Worm (Caenorhabditis elegans) whole organism, midembryonic: ENCODE results near the gene lido-17.

Source experiments
- T22C8.4 ChIP-seq: fragments of 200-800 bp; sonication (Bioruptor generic); IDR thresholded peaks from 2 replicates; pipeline ENCODE4 v1.3.6; 2022; ENCODE audit warnings: missing genetic modification characterization, missing compliant biosample characterization
- cog-1 ChIP-seq: sonication (generic microtip); optimal IDR thresholded peaks from 2 replicates; lab custom pipeline; 2016; ENCODE audit warnings: missing genetic modification characterization, missing compliant biosample characterization
- flt-1 ChIP-seq: fragments of 200-800 bp; sonication (Bioruptor generic); IDR thresholded peaks from 2 replicates; pipeline ENCODE4 v1.3.6; 2022; ENCODE audit warnings: missing genetic modification characterization, missing compliant biosample characterization
- klf-2 ChIP-seq: fragments of 200-800 bp; sonication (Bioruptor generic); conservative IDR thresholded peaks from 2 replicates; pipeline ENCODE4 v1.3.6; 2022; ENCODE audit warnings: missing genetic modification reagents, missing genetic modification characterization, missing compliant biosample characterization
- med-1 ChIP-seq: sonication (generic microtip); optimal IDR thresholded peaks from 2 replicates; lab custom pipeline; 2017; ENCODE audit warnings: missing genetic modification characterization, mild to moderate bottlenecking, missing compliant biosample characterization, antibody characterized with exemption, missing genetic modification reagents; ENCODE audit not compliant: insufficient read depth
- ref-1 ChIP-seq: fragments of 200-800 bp; sonication (Bioruptor generic); conservative IDR thresholded peaks from 2 replicates; pipeline ENCODE4 v1.3.6; 2022; ENCODE audit warnings: missing genetic modification reagents, missing genetic modification characterization, missing compliant biosample characterization
- tab-1 ChIP-seq: fragments of 200-800 bp; sonication (Bioruptor generic); IDR thresholded peaks from 2 replicates; pipeline ENCODE4 v1.3.6; 2022; ENCODE audit warnings: missing genetic modification characterization, missing compliant biosample characterization
- ztf-23 ChIP-seq: fragments of 200-800 bp; sonication (Bioruptor generic); IDR thresholded peaks from 2 replicates; pipeline ENCODE4 v1.3.6; 2022; ENCODE audit warnings: missing genetic modification reagents, missing genetic modification characterization, missing compliant biosample characterization
- ztf-29 ChIP-seq: fragments of 200-800 bp; sonication (Bioruptor generic); IDR thresholded peaks from 2 replicates; pipeline ENCODE4 v1.3.6; 2022; ENCODE audit warnings: missing genetic modification reagents, missing genetic modification characterization, missing compliant biosample characterization

The lido-17 gene

DNA sequence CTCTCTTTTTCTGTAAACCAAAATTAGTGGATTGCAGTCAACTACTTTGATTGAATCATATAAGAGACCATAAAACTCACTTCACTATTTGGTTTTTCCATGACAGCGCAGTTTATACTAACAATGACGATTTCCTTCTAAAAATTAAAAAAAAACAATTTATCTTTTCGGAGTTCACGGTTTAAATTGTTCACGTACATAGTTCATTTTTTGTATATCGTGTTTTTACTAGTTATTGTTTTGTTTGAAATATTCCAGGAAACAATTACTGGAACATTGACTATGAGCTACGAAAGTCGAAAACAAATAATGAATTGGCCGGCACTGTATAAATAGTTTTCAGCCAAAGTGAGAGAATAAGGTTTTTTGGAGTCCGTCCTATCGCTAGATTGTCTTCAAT is at the start of gene lido-17:
lido-17 (minus strand) TSS at position 101 of the 400 bp plus-strand sequence.
- TF ChIP-seq klf-2 (GFP tag; lab: Robert Waterston, UW) (no peak), T22C8.4 (GFP tag; lab: Robert Waterston, UW) (no peak), cog-1 (tag; lab: Kevin White, UChicago) (no peak), flt-1 (GFP tag; lab: Robert Waterston, UW) (no peak), tab-1 (GFP tag; lab: Robert Waterston, UW) (no peak), ztf-23 (no peak), med-1 (GFP tag; lab: Kevin White, UChicago) (no peak), ref-1 (GFP tag; lab: Robert Waterston, UW) (no peak), ztf-29 (no peak)

- TF ChIP-seq flt-1 (GFP tag; lab: Robert Waterston, UW) = no peak
- no peak for TF ChIP-seq ztf-23
- TF ChIP-seq T22C8.4 (GFP tag; lab: Robert Waterston, UW) = no peak
- no peak for TF ChIP-seq ztf-29
- TF ChIP-seq med-1 (GFP tag; lab: Kevin White, UChicago) = no peak
- no peak for TF ChIP-seq tab-1 (GFP tag; lab: Robert Waterston, UW)
- TF ChIP-seq cog-1 (tag; lab: Kevin White, UChicago) = no peak
- no peak for TF ChIP-seq ref-1 (GFP tag; lab: Robert Waterston, UW)
Measured at ce11 chrII:9441838-9442237, 49.2 kb upstream of the lido-17 start, which contains the start of gene chil-16. Gene chil-16, minus strand, starts transcription at chrII:9441938.

DNA sequence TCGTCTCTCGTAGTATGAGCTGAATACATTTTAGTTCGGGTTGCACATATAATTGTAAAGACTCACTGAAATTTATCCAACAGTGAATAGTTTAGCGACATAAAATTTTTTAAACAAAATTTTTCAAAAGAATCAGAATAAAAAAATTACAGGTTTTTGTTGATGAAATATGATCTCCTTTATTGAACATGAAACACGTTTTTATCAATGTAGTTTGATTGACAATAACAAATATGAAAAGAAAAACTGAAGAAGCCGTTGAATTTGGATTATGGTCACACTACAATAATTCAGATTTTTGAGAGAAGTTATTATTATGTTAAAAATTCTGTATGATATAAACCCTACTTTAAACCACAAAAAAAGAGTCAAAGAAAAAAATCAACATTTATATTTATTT is 47.4 kb upstream of the lido-17 start, which contains the start of gene chil-17:
chil-17 (minus strand) TSS at position 101 of the 400 bp plus-strand sequence.
- TF ChIP-seq med-1 (GFP tag; lab: Kevin White, UChicago) = no peak
- TF ChIP-seq flt-1 (GFP tag; lab: Robert Waterston, UW) = no peak
- no peak for TF ChIP-seq klf-2 (GFP tag; lab: Robert Waterston, UW)
- TF ChIP-seq ref-1 (GFP tag; lab: Robert Waterston, UW) = no peak
- no peak for TF ChIP-seq T22C8.4 (GFP tag; lab: Robert Waterston, UW)
- no peak for TF ChIP-seq cog-1 (tag; lab: Kevin White, UChicago)
- no peak for TF ChIP-seq ztf-23
- TF ChIP-seq ztf-29 = no peak
- TF ChIP-seq tab-1 (GFP tag; lab: Robert Waterston, UW) = no peak

DNA sequence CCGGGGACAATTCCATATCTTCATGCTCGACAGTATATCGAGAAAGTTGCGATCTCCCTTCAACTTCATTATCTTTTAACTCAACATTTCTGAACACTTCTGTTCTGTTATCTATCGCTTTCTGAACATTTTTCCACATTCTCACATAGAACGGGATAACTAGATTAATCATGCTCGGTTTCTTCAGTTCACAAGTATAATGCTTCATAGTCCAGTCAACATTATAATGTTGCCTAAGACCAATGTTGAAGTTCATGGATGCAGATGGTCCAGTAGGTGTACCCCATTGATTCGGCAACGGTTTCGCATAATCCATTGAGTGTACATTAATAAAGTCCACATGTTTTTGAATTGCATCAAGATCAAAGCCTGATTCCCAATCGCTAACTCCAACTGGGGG is 46.2 kb upstream of the lido-17 start:
- TF ChIP-seq flt-1 (GFP tag; lab: Robert Waterston, UW) (no peak), tab-1 (GFP tag; lab: Robert Waterston, UW) (no peak), ref-1 (GFP tag; lab: Robert Waterston, UW) (no peak), ztf-23 (no peak), cog-1 (tag; lab: Kevin White, UChicago) (no peak), T22C8.4 (GFP tag; lab: Robert Waterston, UW) (no peak)

- TF ChIP-seq tab-1 (GFP tag; lab: Robert Waterston, UW) = no peak
- TF ChIP-seq T22C8.4 (GFP tag; lab: Robert Waterston, UW) = no peak
- no peak for TF ChIP-seq ztf-23
- TF ChIP-seq flt-1 (GFP tag; lab: Robert Waterston, UW) = no peak
- no peak for TF ChIP-seq ztf-29
- TF ChIP-seq klf-2 (GFP tag; lab: Robert Waterston, UW) = no peak
- no peak for TF ChIP-seq ref-1 (GFP tag; lab: Robert Waterston, UW)
- TF ChIP-seq med-1 (GFP tag; lab: Kevin White, UChicago) = no peak
- TF ChIP-seq cog-1 (tag; lab: Kevin White, UChicago) = no peak
Measured at ce11 chrII:9438227-9438626, 45.6 kb upstream of the lido-17 start, which contains the start of gene chil-13. Gene chil-13, minus strand, starts transcription at chrII:9438327.

ce11 chrII:9436009-9436408 is 43.4 kb upstream of the lido-17 start, which contains the start of gene kin-16:
Gene kin-16, minus strand, starts transcription at chrII:9436109.
- no peak for TF ChIP-seq med-1 (GFP tag; lab: Kevin White, UChicago)
- TF ChIP-seq ref-1 (GFP tag; lab: Robert Waterston, UW) = no peak
- no peak for TF ChIP-seq T22C8.4 (GFP tag; lab: Robert Waterston, UW)
- no peak for TF ChIP-seq flt-1 (GFP tag; lab: Robert Waterston, UW)
- no peak for TF ChIP-seq cog-1 (tag; lab: Kevin White, UChicago)
- TF ChIP-seq ztf-23 = no peak
- TF ChIP-seq tab-1 (GFP tag; lab: Robert Waterston, UW) = no peak
- TF ChIP-seq ztf-29 = no peak
- no peak for TF ChIP-seq klf-2 (GFP tag; lab: Robert Waterston, UW)

- TF ChIP-seq flt-1 (GFP tag; lab: Robert Waterston, UW) (no peak), ztf-29 (no peak)
Measured at ce11 chrII:9433609-9434008, 41.0 kb upstream of the lido-17 start, which contains the start of gene kin-15. Gene kin-15, minus strand, starts transcription at chrII:9433709.

ce11 chrII:9431119-9431518 is 38.5 kb upstream of the lido-17 start:
- TF ChIP-seq klf-2 (GFP tag; lab: Robert Waterston, UW) (no peak), ztf-23 (no peak), tab-1 (GFP tag; lab: Robert Waterston, UW) (no peak), ref-1 (GFP tag; lab: Robert Waterston, UW) (no peak), flt-1 (GFP tag; lab: Robert Waterston, UW) (no peak), cog-1 (tag; lab: Kevin White, UChicago) (no peak), med-1 (GFP tag; lab: Kevin White, UChicago) (no peak)

ce11 chrII:9427644-9428043 is 35.0 kb upstream of the lido-17 start, which contains the start of gene M176.5:
Gene M176.5, minus strand, starts transcription at chrII:9427744.
- no peak for TF ChIP-seq ztf-23
- no peak for TF ChIP-seq klf-2 (GFP tag; lab: Robert Waterston, UW)
- no peak for TF ChIP-seq tab-1 (GFP tag; lab: Robert Waterston, UW)
- TF ChIP-seq ref-1 (GFP tag; lab: Robert Waterston, UW) = no peak
- TF ChIP-seq T22C8.4 (GFP tag; lab: Robert Waterston, UW) = no peak
- TF ChIP-seq flt-1 (GFP tag; lab: Robert Waterston, UW) = no peak
- no peak for TF ChIP-seq cog-1 (tag; lab: Kevin White, UChicago)
- no peak for TF ChIP-seq med-1 (GFP tag; lab: Kevin White, UChicago)
- no peak for TF ChIP-seq ztf-29
